Fruit fly (Drosophila melanogaster) whole organism, wandering third instar larva: ENCODE measurements around the gene sif.

ENCODE experiments used
- br ChIP-seq: fragments of 200-800 bp; sonication (Bioruptor generic); optimal IDR thresholded peaks from 2 replicates; lab custom pipeline; 2016; ENCODE audit warnings: missing biosample characterization, missing genetic modification characterization
- psq ChIP-seq: fragments of 200-800 bp; sonication (Bioruptor generic); optimal IDR thresholded peaks from 3 replicates; lab custom pipeline; 2017; ENCODE audit warnings: missing biosample characterization, mild to moderate bottlenecking, missing genetic modification characterization, moderate library complexity
- sv ChIP-seq: fragments of 200-800 bp; sonication (Bioruptor generic); optimal IDR thresholded peaks from 3 replicates; lab custom pipeline; 2016; ENCODE audit warnings: missing biosample characterization, missing genetic modification characterization

- TF ChIP-seq br (GFP tag; lab: Kevin White, UChicago) (no peak), sv (GFP tag; lab: Kevin White, UChicago) (no peak), psq (GFP tag; lab: Kevin White, UChicago) (no peak)
These were observed 49.6 kb upstream of the sif start, which contains the start of gene Eaf6 for dm6 chr3L:5608128-5608527.
